Worm (Caenorhabditis elegans) whole organism, L3 larva: Measurements from ENCODE around the gene C34C12.9.

Experiments
- ceh-82 ChIP-seq: fragments of 150-350 bp; optimal IDR thresholded peaks from 2 replicates; lab custom pipeline; 2014; ENCODE audit warnings: missing biosample characterization, missing genetic modification characterization
- elt-2 ChIP-seq: sonication (generic microtip); optimal IDR thresholded peaks from 2 replicates; lab custom pipeline; 2016; ENCODE audit warnings: missing genetic modification reagents, mild to moderate bottlenecking, missing genetic modification characterization, missing compliant biosample characterization
- fkh-10 ChIP-seq: sonication (generic microtip); optimal IDR thresholded peaks from 2 replicates; lab custom pipeline; 2017; ENCODE audit warnings: missing biosample characterization, missing genetic modification reagents, missing genetic modification characterization
- lin-39 ChIP-seq: fragments of 150-350 bp; optimal IDR thresholded peaks from 2 replicates; lab custom pipeline; 2018; ENCODE audit warnings: missing biosample characterization, missing genetic modification reagents, missing genetic modification characterization
- lsy-12 ChIP-seq: sonication (generic microtip); optimal IDR thresholded peaks from 2 replicates; lab custom pipeline; 2016; ENCODE audit warnings: mild to moderate bottlenecking, missing genetic modification characterization, missing compliant biosample characterization
- mml-1 ChIP-seq: fragments of 150-350 bp; sonication (generic microtip); optimal IDR thresholded peaks from 3 replicates; lab custom pipeline; 2014; ENCODE audit warnings: missing biosample characterization, missing genetic modification characterization
- nhr-11 ChIP-seq: fragments of 150-350 bp; optimal IDR thresholded peaks from 2 replicates; lab custom pipeline; 2014; ENCODE audit warnings: missing biosample characterization, missing genetic modification characterization
- unc-62 ChIP-seq: fragments of 150-350 bp; sonication (generic microtip); optimal IDR thresholded peaks from 4 replicates; lab custom pipeline; 2014; ENCODE audit warnings: missing biosample characterization, missing genetic modification reagents, missing genetic modification characterization
- ztf-11 ChIP-seq: fragments of 150-350 bp; optimal IDR thresholded peaks from 2 replicates; lab custom pipeline; 2014; ENCODE audit warnings: missing biosample characterization, missing genetic modification characterization

ce11 chrIII:3461403-3461802, 13.9 kb downstream of the C34C12.9 start, which contains the start of gene pph-6:
- TF ChIP-seq nhr-11 (tag; lab: Kevin White, UChicago) (no peak), lsy-12 (no peak), elt-2 (tag; lab: Kevin White, UChicago) (no peak), unc-62 (GFP tag; lab: Kevin White, UChicago) (no peak), mml-1 (tag; lab: Kevin White, UChicago) (no peak), ztf-11 (tag; lab: Kevin White, UChicago) (no peak), lin-39 (tag; lab: Kevin White, UChicago) (no peak), fkh-10 (GFP tag; lab: Kevin White, UChicago) (no peak), ceh-82 (tag; lab: Kevin White, UChicago) (no peak)
